Worm (Caenorhabditis elegans): Measurements from ENCODE around the gene elmd-1.

The elmd-1 gene

ce11 chrIII:3398485-3398884 is 8.8 kb downstream of the elmd-1 start:
- TF ChIP-seq ceh-48 (tag; optimal IDR thresholded peaks at IDR 0.05) (peak; percentile 29), che-1 (tag; optimal IDR thresholded peaks at IDR 0.05) (no peak), unc-3 (GFP tag; conservative IDR thresholded peaks at IDR 0.05) (no peak), unc-3 (tag; optimal IDR thresholded peaks at IDR 0.05) (no peak)

ce11 chrIII:3400444-3400843 is 10.7 kb downstream of the elmd-1 start:
- TF ChIP-seq ceh-9 (tag; optimal IDR thresholded peaks at IDR 0.05) (no peak), ceh-14 (tag; optimal IDR thresholded peaks at IDR 0.05) (no peak), ceh-19 (GFP tag; optimal IDR thresholded peaks at IDR 0.05) (no peak), dmd-4 (tag; optimal IDR thresholded peaks at IDR 0.05; ENCODE audit: borderline replicate concordance) (no peak), elt-2 (tag; optimal IDR thresholded peaks at IDR 0.05) (no peak), che-1 (tag; optimal IDR thresholded peaks at IDR 0.05) (no peak), syd-9 (tag; optimal IDR thresholded peaks at IDR 0.05) (no peak), zip-5 (tag; optimal IDR thresholded peaks at IDR 0.05) (no peak), ceh-30 (tag; optimal IDR thresholded peaks at IDR 0.05) (no peak), K09A11.1 (tag; optimal IDR thresholded peaks at IDR 0.05; ENCODE audit: insufficient read depth) (no peak), odd-2 (tag; optimal IDR thresholded peaks at IDR 0.05) (no peak), fkh-10 (GFP tag; optimal IDR thresholded peaks at IDR 0.05) (no peak), ceh-2 (tag; optimal IDR thresholded peaks at IDR 0.05) (no peak), C38D4.7 (GFP tag; optimal IDR thresholded peaks at IDR 0.05) (no peak), ets-4 (tag; optimal IDR thresholded peaks at IDR 0.05) (no peak)

- TF ChIP-seq nfya-1 (tag; optimal IDR thresholded peaks at IDR 0.05) = peak; percentile 15
- no peak for TF ChIP-seq hlh-8 (tag; optimal IDR thresholded peaks at IDR 0.05)
- 0 out of 2 replicates have a peak, but pooled peaks have one; percentile 6 for TF ChIP-seq unc-3 (GFP tag; conservative IDR thresholded peaks at IDR 0.05)
- no peak for TF ChIP-seq unc-3 (tag; optimal IDR thresholded peaks at IDR 0.05)
- TF ChIP-seq tbx-2 (tag; optimal IDR thresholded peaks at IDR 0.05) = peak; percentile 8
- TF ChIP-seq elt-2 (tag; optimal IDR thresholded peaks at IDR 0.05) = no peak
These were observed 14.7 kb downstream of the elmd-1 start, which contains the start of the genes npp-9 and F59A2.5 for ce11 chrIII:3404354-3404913. Gene npp-9, minus strand, starts transcription at chrIII:3404479. Gene F59A2.5, plus strand, starts transcription at chrIII:3404863.

ce11 chrIII:3405535-3405934 is 15.8 kb downstream of the elmd-1 start, which contains the start of gene golg-4:
Gene golg-4, plus strand, starts transcription at chrIII:3405568.
- TF ChIP-seq ceh-48 (tag; optimal IDR thresholded peaks at IDR 0.05) (peak; percentile 12), pqm-1 (tag; optimal IDR thresholded peaks at IDR 0.05) (no peak)

- TF ChIP-seq eyg-1 (tag; optimal IDR thresholded peaks at IDR 0.05) = no peak
- no peak for TF ChIP-seq K02D7.2 (tag; optimal IDR thresholded peaks at IDR 0.05)
- no peak for TF ChIP-seq lin-11 (tag; optimal IDR thresholded peaks at IDR 0.05)
- no peak for TF ChIP-seq hlh-13 (GFP tag; optimal IDR thresholded peaks at IDR 0.05)
- TF ChIP-seq T23F11.4 (GFP tag; optimal IDR thresholded peaks at IDR 0.05) = no peak
- TF ChIP-seq C38D4.7 (GFP tag; optimal IDR thresholded peaks at IDR 0.05) = no peak
- no peak for TF ChIP-seq ceh-6 (GFP tag; optimal IDR thresholded peaks at IDR 0.05)
- TF ChIP-seq pha-4 (tag; optimal IDR thresholded peaks at IDR 0.05) = no peak
These were observed 23.7 kb downstream of the elmd-1 start for ce11 chrIII:3413437-3413836.

- TF ChIP-seq unc-42 (tag; optimal IDR thresholded peaks at IDR 0.05) (peak; percentile 97), ceh-48 (tag; optimal IDR thresholded peaks at IDR 0.05) (no peak), zip-5 (tag; optimal IDR thresholded peaks at IDR 0.05) (no peak), ceh-31 (tag; optimal IDR thresholded peaks at IDR 0.05) (peak; percentile 29), ama-1 (optimal IDR thresholded peaks at IDR 0.05) (no peak), ref-2 (tag; optimal IDR thresholded peaks at IDR 0.05) (no peak), eyg-1 (tag; optimal IDR thresholded peaks at IDR 0.05) (no peak), C08G9.2 (tag; optimal IDR thresholded peaks at IDR 0.05) (no peak), unc-86 (tag; optimal IDR thresholded peaks at IDR 0.05) (no peak), tbx-2 (tag; optimal IDR thresholded peaks at IDR 0.05) (no peak), ttx-3 (tag; optimal IDR thresholded peaks at IDR 0.05) (no peak), ceh-18 (tag; optimal IDR thresholded peaks at IDR 0.05) (no peak), ceh-30 (tag; optimal IDR thresholded peaks at IDR 0.05) (no peak), elt-2 (tag; optimal IDR thresholded peaks at IDR 0.05) (no peak)
These were observed 24.7 kb downstream of the elmd-1 start for ce11 chrIII:3414412-3414811.

Data from whole organism, late embryonic.